Fruit fly (Drosophila melanogaster): ENCODE measurements around the gene mdy.

Gene mdy

DNA sequence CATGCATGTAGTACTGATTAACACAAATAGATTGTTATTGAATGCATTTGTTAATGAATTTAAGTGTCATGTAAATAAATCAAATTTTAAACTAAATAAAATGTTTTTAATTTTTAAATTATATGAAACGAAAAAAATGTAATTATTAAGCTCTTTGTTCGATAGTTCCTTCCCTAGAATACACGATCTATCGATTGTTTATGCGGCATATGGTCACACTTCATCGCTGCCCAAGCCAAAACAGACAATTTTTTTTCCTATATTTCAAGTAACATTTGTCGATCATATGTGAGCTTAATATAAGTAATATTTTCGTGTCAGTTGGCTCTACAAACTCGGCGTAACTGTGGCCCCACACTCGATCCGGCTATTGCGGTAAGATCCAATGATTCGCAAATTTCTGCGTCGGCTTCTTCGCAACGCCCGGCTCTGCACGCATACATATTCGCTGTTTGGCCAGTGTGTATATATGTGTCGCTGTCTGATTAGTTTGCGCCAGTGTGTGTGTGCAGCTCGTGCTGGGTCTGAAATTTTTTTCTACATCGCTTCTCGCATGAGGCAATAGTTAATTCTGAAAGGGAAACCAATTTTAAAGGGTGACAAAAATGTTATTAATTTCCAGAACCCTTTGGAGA is 10.5 kb downstream of the mdy start, which contains the start of gene AspRS-m (continued):
- no peak for TF ChIP-seq CG18599 (GFP tag; optimal IDR thresholded peaks at IDR 0.05)
- TF ChIP-seq CG30020 (tag; optimal IDR thresholded peaks at IDR 0.05) = peak; percentile 11
- TF ChIP-seq vvl (GFP tag; IDR thresholded peaks at IDR 0.05) = no peak
- peak; percentile 83 for TF ChIP-seq CG14860 (GFP tag; IDR thresholded peaks at IDR 0.05; ENCODE audit: partially characterized antibody)
- no peak for TF ChIP-seq dimm (GFP tag; IDR thresholded peaks at IDR 0.05)
- no peak for TF ChIP-seq Bdp1 (GFP tag; optimal IDR thresholded peaks at IDR 0.05)
- TF ChIP-seq HLH4C (GFP tag; IDR thresholded peaks at IDR 0.05; ENCODE audit: partially characterized antibody) = peak; percentile 86
- TF ChIP-seq CG11695 (GFP tag; IDR thresholded peaks at IDR 0.05) = no peak
- TF ChIP-seq cas (GFP tag; IDR thresholded peaks at IDR 0.05) = no peak
- no peak for TF ChIP-seq Sry-β (GFP tag; optimal IDR thresholded peaks at IDR 0.05)
- TF ChIP-seq pnt (GFP tag; optimal IDR thresholded peaks at IDR 0.05) = no peak
- no peak; the same call in 1 of the 2 replicates for TF ChIP-seq Nf-YA (GFP tag; IDR thresholded peaks at IDR 0.05)
- TF ChIP-seq Ssrp (tag; optimal IDR thresholded peaks at IDR 0.05) = no peak
- no peak for TF ChIP-seq Asciz (GFP tag; optimal IDR thresholded peaks at IDR 0.05)
- TF ChIP-seq C15 (GFP tag; IDR thresholded peaks at IDR 0.05) = no peak
- no peak for TF ChIP-seq toy (GFP tag; IDR thresholded peaks at IDR 0.05)
- peak; percentile 5 for TF ChIP-seq fd96Cb (tag; optimal IDR thresholded peaks at IDR 0.05)
- peak; percentile 80 for TF ChIP-seq unc-4 (GFP tag; IDR thresholded peaks at IDR 0.05; ENCODE audit: partially characterized antibody)
- no peak for TF ChIP-seq HHEX (GFP tag; optimal IDR thresholded peaks at IDR 0.05)
- TF ChIP-seq ATbp (GFP tag; optimal IDR thresholded peaks at IDR 0.05) = no peak
- no peak for TF ChIP-seq CG7372 (GFP tag; IDR thresholded peaks at IDR 0.05)
- TF ChIP-seq CG7839 (tag; optimal IDR thresholded peaks at IDR 0.05) = no peak
- TF ChIP-seq CG17568 (GFP tag; optimal IDR thresholded peaks at IDR 0.05) = no peak
- no peak; the same call in 3 of the 4 replicates for TF ChIP-seq Gug (GFP tag; IDR thresholded peaks at IDR 0.05)
- TF ChIP-seq MTF-1 (GFP tag; optimal IDR thresholded peaks at IDR 0.05; ENCODE audit: borderline replicate concordance) = no peak
- no peak for TF ChIP-seq otp (GFP tag; IDR thresholded peaks at IDR 0.05)
- no peak for TF ChIP-seq Poxn (GFP tag; IDR thresholded peaks at IDR 0.05)
- TF ChIP-seq CG18011 (GFP tag; optimal IDR thresholded peaks at IDR 0.05) = no peak
- TF ChIP-seq CG1233 (GFP tag; optimal IDR thresholded peaks at IDR 0.05) = no peak
- no peak for TF ChIP-seq Spps (tag; optimal IDR thresholded peaks at IDR 0.05)
- peak; percentile 97 for TF ChIP-seq cg (GFP tag; optimal IDR thresholded peaks at IDR 0.05)
- no peak for TF ChIP-seq CG8388 (GFP tag; optimal IDR thresholded peaks at IDR 0.05)
- TF ChIP-seq p53 (GFP tag; optimal IDR thresholded peaks at IDR 0.05) = no peak
- no peak for TF ChIP-seq CG10267 (tag; optimal IDR thresholded peaks at IDR 0.05)
- TF ChIP-seq slbo (GFP tag; IDR thresholded peaks at IDR 0.05) = peak; percentile 75
- TF ChIP-seq lov (optimal IDR thresholded peaks at IDR 0.05) = no peak
- TF ChIP-seq lov (GFP tag; IDR thresholded peaks at IDR 0.05) = no peak
- TF ChIP-seq CG4424 (GFP tag; optimal IDR thresholded peaks at IDR 0.05) = peak; percentile 3
- TF ChIP-seq Hr3 (GFP tag; optimal IDR thresholded peaks at IDR 0.05) = peak; percentile 35
- TF ChIP-seq eyg (GFP tag; optimal IDR thresholded peaks at IDR 0.05) = no peak
- TF ChIP-seq CG12155 (GFP tag; optimal IDR thresholded peaks at IDR 0.05) = no peak
- TF ChIP-seq CG6175 (GFP tag; IDR thresholded peaks at IDR 0.05) = no peak
- peak; percentile 68; the same call in 2 of the 3 replicates for TF ChIP-seq mld (GFP tag; IDR thresholded peaks at IDR 0.05; ENCODE audit: partially characterized antibody)
- TF ChIP-seq CG18619 (GFP tag; optimal IDR thresholded peaks at IDR 0.05) = no peak
- no peak for TF ChIP-seq bsh (GFP tag; optimal IDR thresholded peaks at IDR 0.05)
- no peak for TF ChIP-seq CG16779 (GFP tag; IDR thresholded peaks at IDR 0.05)
- no peak for TF ChIP-seq lmd (GFP tag; IDR thresholded peaks at IDR 0.05)
- no peak for TF ChIP-seq CG4282 (GFP tag; optimal IDR thresholded peaks at IDR 0.05)
- TF ChIP-seq Dll (GFP tag; IDR thresholded peaks at IDR 0.05; ENCODE audit: partially characterized antibody) = peak; percentile 89
- no peak for TF ChIP-seq nau (GFP tag; optimal IDR thresholded peaks at IDR 0.05)
